Worm (Caenorhabditis elegans) whole organism, young adult: ENCODE data around the gene psd-1.

Experiments
- B0336.3 ChIP-seq: fragments of 200-800 bp; sonication (Bioruptor generic); IDR thresholded peaks from 2 replicates; pipeline ENCODE4 v1.3.6; 2022; ENCODE audit warnings: missing genetic modification characterization, missing compliant biosample characterization
- C17E4.6 ChIP-seq: fragments of 200-800 bp; sonication (Bioruptor generic); IDR thresholded peaks from 2 replicates; pipeline ENCODE4 v1.3.6; 2022; ENCODE audit warnings: missing genetic modification reagents, missing genetic modification characterization, missing compliant biosample characterization
- F10E7.11 ChIP-seq: sonication (generic microtip); optimal IDR thresholded peaks from 2 replicates; lab custom pipeline; 2017; ENCODE audit warnings: mild to moderate bottlenecking, missing genetic modification characterization, moderate library complexity, missing compliant biosample characterization
- F22D6.2 ChIP-seq: sonication (generic microtip); optimal IDR thresholded peaks from 2 replicates; lab custom pipeline; 2016; ENCODE audit warnings: mild to moderate bottlenecking, missing genetic modification characterization, missing compliant biosample characterization
- F39B2.1 ChIP-seq: fragments of 200-800 bp; sonication (Bioruptor generic); IDR thresholded peaks from 2 replicates; pipeline ENCODE4 v1.3.6; 2022; ENCODE audit warnings: missing genetic modification reagents, missing genetic modification characterization, missing compliant biosample characterization
- F49E8.2 ChIP-seq: sonication (generic microtip); optimal IDR thresholded peaks from 3 replicates; lab custom pipeline; 2017; ENCODE audit warnings: missing genetic modification characterization, mild to moderate bottlenecking, missing compliant biosample characterization, antibody characterized with exemption, moderate library complexity; ENCODE audit not compliant: insufficient read depth
- F52B5.7 ChIP-seq: sonication (generic microtip); optimal IDR thresholded peaks from 2 replicates; lab custom pipeline; 2016; ENCODE audit warnings: mild to moderate bottlenecking, missing genetic modification characterization, missing compliant biosample characterization
- F55B11.4 ChIP-seq: sonication (generic microtip); optimal IDR thresholded peaks from 2 replicates; lab custom pipeline; 2016; ENCODE audit warnings: missing compliant biosample characterization, missing genetic modification characterization, borderline replicate concordance; ENCODE audit not compliant: insufficient read depth
- T07F8.4 ChIP-seq: sonication (generic microtip); optimal IDR thresholded peaks from 2 replicates; lab custom pipeline; 2016; ENCODE audit warnings: mild to moderate bottlenecking, missing genetic modification characterization, moderate library complexity, missing compliant biosample characterization
- T26A5.8 ChIP-seq: sonication (generic microtip); optimal IDR thresholded peaks from 2 replicates; lab custom pipeline; 2016; ENCODE audit warnings: missing genetic modification characterization, missing compliant biosample characterization
- Y53G8AR.9 ChIP-seq: fragments of 200-800 bp; sonication (Bioruptor generic); conservative IDR thresholded peaks from 2 replicates; pipeline ENCODE4 v1.3.6; 2022; ENCODE audit warnings: missing genetic modification reagents, missing genetic modification characterization, missing compliant biosample characterization
- Y95B8A.8 ChIP-seq: fragments of 200-800 bp; sonication (Bioruptor generic); IDR thresholded peaks from 2 replicates; pipeline ENCODE4 v1.3.6; 2022; ENCODE audit warnings: missing genetic modification reagents, missing genetic modification characterization, missing compliant biosample characterization
- ama-1 ChIP-seq, 3 experiments: fragments of 150-350 bp in 1 of 3; sonication (generic microtip) in 2 of 3; optimal IDR thresholded peaks; 2 replicates each; lab custom pipeline; 2014 to 2018; ENCODE audit warnings: missing biosample characterization in 2 of 3, missing genetic modification characterization in 2 of 3, missing genetic modification reagents in 2 of 3
- attf-6 ChIP-seq: fragments of 200-800 bp; sonication (Bioruptor generic); IDR thresholded peaks from 2 replicates; pipeline ENCODE4 v1.3.6; 2022; ENCODE audit warnings: missing genetic modification reagents, missing genetic modification characterization, missing compliant biosample characterization
- bed-1 ChIP-seq: fragments of 200-800 bp; sonication (Bioruptor generic); IDR thresholded peaks from 2 replicates; pipeline ENCODE4 v1.3.6; 2022; ENCODE audit warnings: missing genetic modification reagents, missing genetic modification characterization, missing compliant biosample characterization
- ccch-3 ChIP-seq: fragments of 200-800 bp; sonication (Bioruptor generic); optimal IDR thresholded peaks from 2 replicates; lab custom pipeline; 2018; ENCODE audit warnings: mild to moderate bottlenecking, missing genetic modification characterization, missing compliant biosample characterization
- cebp-1 ChIP-seq, 2 experiments: fragments of 200-800 bp in 1 of 2; sonication (Bioruptor generic) in 1 of 2; sonication (generic microtip) in 1 of 2; IDR thresholded peaks in 1 of 2; optimal IDR thresholded peaks in 1 of 2; 2 replicates each; pipeline versions ENCODE4 v1.3.6 to Lab custom; 2017 to 2022; ENCODE audit warnings: missing compliant biosample characterization in 2 of 2, missing genetic modification characterization in 2 of 2, mild to moderate bottlenecking in 1 of 2, missing genetic modification reagents in 1 of 2, moderate library complexity in 1 of 2
- ceh-100 ChIP-seq: fragments of 200-800 bp; sonication (Bioruptor generic); IDR thresholded peaks from 2 replicates; pipeline ENCODE4 v1.3.6; 2022; ENCODE audit warnings: missing genetic modification reagents, missing genetic modification characterization, missing compliant biosample characterization
- ceh-40 ChIP-seq: fragments of 200-800 bp; sonication (Bioruptor generic); IDR thresholded peaks from 2 replicates; pipeline ENCODE4 v1.3.6; 2022; ENCODE audit warnings: missing genetic modification characterization, missing compliant biosample characterization
- ceh-79 ChIP-seq: sonication (generic microtip); optimal IDR thresholded peaks from 2 replicates; lab custom pipeline; 2017; ENCODE audit warnings: mild to moderate bottlenecking, missing genetic modification characterization, missing compliant biosample characterization
- ceh-91 ChIP-seq: fragments of 200-800 bp; sonication (Bioruptor generic); IDR thresholded peaks from 2 replicates; pipeline ENCODE4 v1.3.6; 2022; ENCODE audit warnings: missing genetic modification reagents, missing genetic modification characterization, missing compliant biosample characterization
- dpl-1 ChIP-seq: fragments of 150-350 bp; optimal IDR thresholded peaks from 2 replicates; lab custom pipeline; 2014; ENCODE audit warnings: missing biosample characterization, missing genetic modification reagents, missing genetic modification characterization
- efl-1 ChIP-seq: fragments of 150-350 bp; optimal IDR thresholded peaks from 2 replicates; lab custom pipeline; 2014; ENCODE audit warnings: missing biosample characterization, missing genetic modification reagents, missing genetic modification characterization
- egl-18 ChIP-seq: fragments of 200-800 bp; sonication (Bioruptor generic); IDR thresholded peaks from 2 replicates; pipeline ENCODE4 v1.3.6; 2022; ENCODE audit warnings: missing genetic modification reagents, missing genetic modification characterization, missing compliant biosample characterization
- egrh-3 ChIP-seq: fragments of 200-800 bp; sonication (Bioruptor generic); IDR thresholded peaks from 2 replicates; pipeline ENCODE4 v1.3.6; 2022; ENCODE audit warnings: missing genetic modification reagents, missing genetic modification characterization, missing compliant biosample characterization
- fkh-3 ChIP-seq: sonication (generic microtip); optimal IDR thresholded peaks from 2 replicates; lab custom pipeline; 2016; ENCODE audit warnings: mild to moderate bottlenecking, missing genetic modification characterization, missing compliant biosample characterization
- gei-17 ChIP-seq: fragments of 200-800 bp; sonication (Bioruptor generic); optimal IDR thresholded peaks from 2 replicates; lab custom pipeline; 2018; ENCODE audit warnings: mild to moderate bottlenecking, missing genetic modification characterization, missing compliant biosample characterization
- hlh-12 ChIP-seq: sonication (generic microtip); optimal IDR thresholded peaks from 2 replicates; lab custom pipeline; 2016; ENCODE audit warnings: missing genetic modification characterization, missing compliant biosample characterization
- hlh-26 ChIP-seq: fragments of 200-800 bp; sonication (Bioruptor generic); conservative IDR thresholded peaks from 2 replicates; pipeline ENCODE4 v1.3.6; 2022; ENCODE audit warnings: missing genetic modification reagents, missing genetic modification characterization, missing compliant biosample characterization
- hmg-1.2 ChIP-seq: fragments of 200-800 bp; sonication (Bioruptor generic); IDR thresholded peaks from 2 replicates; pipeline ENCODE4 v1.3.6; 2022; ENCODE audit warnings: missing genetic modification reagents, missing genetic modification characterization, missing compliant biosample characterization
- hmg-20 ChIP-seq: fragments of 200-800 bp; sonication (Bioruptor generic); IDR thresholded peaks from 2 replicates; pipeline ENCODE4 v1.3.6; 2022; ENCODE audit warnings: missing genetic modification reagents, missing genetic modification characterization, missing compliant biosample characterization
- let-526 ChIP-seq: fragments of 200-800 bp; sonication (Bioruptor generic); IDR thresholded peaks from 2 replicates; pipeline ENCODE4 v1.3.6; 2022; ENCODE audit warnings: missing genetic modification reagents, missing genetic modification characterization, missing compliant biosample characterization
- lin-26 ChIP-seq: fragments of 200-800 bp; sonication (Bioruptor generic); IDR thresholded peaks from 2 replicates; pipeline ENCODE4 v1.3.6; 2022; ENCODE audit warnings: missing genetic modification reagents, missing genetic modification characterization, missing compliant biosample characterization
- lir-1 ChIP-seq: fragments of 200-800 bp; sonication (Bioruptor generic); conservative IDR thresholded peaks from 2 replicates; pipeline ENCODE4 v1.3.6; 2022; ENCODE audit warnings: missing genetic modification reagents, missing genetic modification characterization, missing compliant biosample characterization
- madf-10 ChIP-seq: sonication (generic microtip); optimal IDR thresholded peaks from 2 replicates; lab custom pipeline; 2016; ENCODE audit warnings: mild to moderate bottlenecking, missing genetic modification characterization, missing compliant biosample characterization
- madf-3 ChIP-seq: fragments of 200-800 bp; sonication (Bioruptor generic); IDR thresholded peaks from 2 replicates; pipeline ENCODE4 v1.3.6; 2022; ENCODE audit warnings: missing genetic modification reagents, missing genetic modification characterization, missing compliant biosample characterization
- madf-6 ChIP-seq: fragments of 200-800 bp; sonication (Bioruptor generic); IDR thresholded peaks from 2 replicates; pipeline ENCODE4 v1.3.6; 2022; ENCODE audit warnings: missing genetic modification reagents, missing genetic modification characterization, missing compliant biosample characterization
- mes-4 ChIP-seq: sonication (generic microtip); optimal IDR thresholded peaks from 2 replicates; lab custom pipeline; 2016; ENCODE audit warnings: missing genotype, missing genetic modification characterization, missing compliant biosample characterization
- nfya-1 ChIP-seq: sonication (generic microtip); optimal IDR thresholded peaks from 2 replicates; lab custom pipeline; 2017; ENCODE audit warnings: antibody characterized with exemption, missing compliant biosample characterization, missing genetic modification characterization, borderline replicate concordance; ENCODE audit not compliant: insufficient read depth
- nfya-2 ChIP-seq: fragments of 200-800 bp; sonication (Bioruptor generic); IDR thresholded peaks from 2 replicates; pipeline ENCODE4 v1.3.6; 2022; ENCODE audit warnings: missing genetic modification reagents, missing genetic modification characterization, missing compliant biosample characterization
- pbrm-1 ChIP-seq: fragments of 200-800 bp; sonication (Bioruptor generic); IDR thresholded peaks from 2 replicates; pipeline ENCODE4 v1.3.6; 2022; ENCODE audit warnings: missing genetic modification reagents, missing genetic modification characterization, missing compliant biosample characterization
- sdz-38 ChIP-seq: sonication (generic microtip); optimal IDR thresholded peaks from 2 replicates; lab custom pipeline; 2016; ENCODE audit warnings: missing genotype, missing genetic modification characterization, missing compliant biosample characterization
- sptf-2 ChIP-seq: fragments of 200-800 bp; sonication (Bioruptor generic); optimal IDR thresholded peaks from 2 replicates; lab custom pipeline; 2018; ENCODE audit warnings: mild to moderate bottlenecking, missing genetic modification characterization, missing compliant biosample characterization
- tlf-1 ChIP-seq: fragments of 200-800 bp; sonication (Bioruptor generic); optimal IDR thresholded peaks from 2 replicates; lab custom pipeline; 2018; ENCODE audit warnings: mild to moderate bottlenecking, missing genetic modification characterization, missing compliant biosample characterization
- zfh-2 ChIP-seq: fragments of 200-800 bp; sonication (Bioruptor generic); conservative IDR thresholded peaks from 2 replicates; pipeline ENCODE4 v1.3.6; 2022; ENCODE audit warnings: missing genetic modification reagents, missing genetic modification characterization, missing compliant biosample characterization
- ztf-18 ChIP-seq: sonication (generic microtip); optimal IDR thresholded peaks from 2 replicates; lab custom pipeline; 2016; ENCODE audit warnings: missing genotype, mild to moderate bottlenecking, missing genetic modification characterization, missing compliant biosample characterization

The psd-1 gene

DNA sequence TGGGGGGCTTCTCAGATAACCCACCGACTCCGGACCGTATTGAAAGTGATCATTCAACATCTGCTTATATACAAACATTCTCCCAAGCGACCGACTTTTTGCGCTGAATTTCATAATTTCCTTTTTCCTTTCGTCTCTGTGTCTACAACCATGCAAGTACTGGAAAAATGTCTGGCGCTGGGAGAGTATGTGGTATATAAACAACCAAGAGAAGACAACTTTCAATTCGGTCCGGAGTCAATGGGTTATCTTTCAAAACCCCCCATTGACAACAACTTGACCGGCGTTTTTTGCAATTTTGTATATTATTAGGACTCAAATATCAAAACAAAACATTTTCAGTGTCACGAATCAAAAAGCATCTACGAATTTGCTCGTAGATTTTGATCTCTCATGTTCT is 3.3 kb upstream of the psd-1 start (continued):
- TF ChIP-seq F39B2.1 (no peak), zfh-2 (GFP tag; lab: Robert Waterston, UW) (no peak), dpl-1 (GFP tag; lab: Kevin White, UChicago) (peak; percentile 18), hlh-26 (GFP tag; lab: Robert Waterston, UW) (no peak), gei-17 (peak; percentile 83), nfya-1 (tag; lab: Kevin White, UChicago) (no peak), mes-4 (no peak), tlf-1 (peak; percentile 51), Y95B8A.8 (GFP tag; lab: Robert Waterston, UW) (no peak), attf-6 (GFP tag; lab: Robert Waterston, UW) (no peak), nfya-2 (GFP tag; lab: Robert Waterston, UW) (no peak), ama-1 (optimal IDR thresholded peaks at IDR 0.05; lab: Kevin White, UChicago) (no peak), ama-1 (GFP tag; optimal IDR thresholded peaks at IDR 0.05; lab: Kevin White, UChicago) (no peak), sdz-38 (tag; lab: Kevin White, UChicago) (no peak), madf-10 (peak; percentile 62), madf-3 (GFP tag; lab: Robert Waterston, UW) (no peak), ccch-3 (no peak), lir-1 (no peak), cebp-1 (GFP tag; IDR thresholded peaks at IDR 0.05; lab: Robert Waterston, UW) (peak; percentile 92), cebp-1 (tag; optimal IDR thresholded peaks at IDR 0.05; lab: Kevin White, UChicago) (peak; percentile 98), let-526 (GFP tag; lab: Robert Waterston, UW) (no peak), F10E7.11 (tag; lab: Kevin White, UChicago) (no peak), hmg-20 (GFP tag; lab: Robert Waterston, UW) (0 out of 2 replicates have a peak, but pooled peaks have one; percentile 32), F49E8.2 (no peak), ceh-40 (no peak), C17E4.6 (GFP tag; lab: Robert Waterston, UW) (no peak), B0336.3 (peak; percentile 88), F55B11.4 (tag; lab: Kevin White, UChicago) (no peak), bed-1 (GFP tag; lab: Robert Waterston, UW) (no peak), ztf-18 (tag; lab: Kevin White, UChicago) (peak; percentile 46), madf-6 (GFP tag; lab: Robert Waterston, UW) (no peak), ceh-100 (GFP tag; lab: Robert Waterston, UW) (0 out of 2 replicates have a peak, but pooled peaks have one; percentile 42), Y53G8AR.9 (GFP tag; lab: Robert Waterston, UW) (peak; percentile 79), ceh-79 (peak; percentile 67), F52B5.7 (tag; lab: Kevin White, UChicago) (peak; percentile 38), pbrm-1 (GFP tag; lab: Robert Waterston, UW) (peak; percentile 58; the same call in 1 of the 2 replicates), T07F8.4 (peak; percentile 25), ceh-91 (GFP tag; lab: Robert Waterston, UW) (no peak), egl-18 (GFP tag; lab: Robert Waterston, UW) (no peak), T26A5.8 (no peak), fkh-3 (tag; lab: Kevin White, UChicago) (no peak), hmg-1.2 (GFP tag; lab: Robert Waterston, UW) (peak; percentile 70), lin-26 (peak; percentile 70; the same call in 1 of the 2 replicates), efl-1 (GFP tag; lab: Kevin White, UChicago) (no peak), F22D6.2 (tag; lab: Kevin White, UChicago) (peak; percentile 41), egrh-3 (GFP tag; lab: Robert Waterston, UW) (no peak), sptf-2 (GFP tag; lab: Kevin White, UChicago) (no peak), hlh-12 (no peak)
